Worm (Caenorhabditis elegans) whole organism, dauer: Measurements from ENCODE around the gene mecr-1.

Source experiments
- unc-62 ChIP-seq: sonication (generic microtip); optimal IDR thresholded peaks from 2 replicates; lab custom pipeline; 2017; ENCODE audit warnings: missing biosample characterization, missing genetic modification reagents, missing genetic modification characterization

The mecr-1 gene

DNA sequence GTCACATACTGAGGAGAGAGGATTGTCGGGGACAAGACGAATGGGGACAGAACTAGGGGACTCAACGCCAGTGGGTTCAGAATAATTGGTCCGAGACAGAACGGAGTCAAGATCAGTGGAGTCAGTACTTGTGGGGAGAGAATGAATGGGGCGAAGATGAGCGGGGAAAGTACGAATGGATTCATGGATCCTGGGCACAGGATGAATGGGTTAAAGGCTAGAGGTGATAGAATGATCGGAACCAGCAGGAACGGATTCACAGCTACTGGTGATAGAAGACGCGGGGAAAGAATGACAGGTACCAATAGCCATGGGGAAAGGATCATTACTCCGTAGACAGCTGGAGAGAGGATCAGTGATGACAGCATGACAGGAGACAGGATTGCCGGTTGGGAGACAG lies 47.5 kb downstream of the mecr-1 start:
- no peak for TF ChIP-seq unc-62 (GFP tag; lab: Kevin White, UChicago)
